Worm (Caenorhabditis elegans): ENCODE data around the gene sqst-1.

sqst-1 gene

DNA sequence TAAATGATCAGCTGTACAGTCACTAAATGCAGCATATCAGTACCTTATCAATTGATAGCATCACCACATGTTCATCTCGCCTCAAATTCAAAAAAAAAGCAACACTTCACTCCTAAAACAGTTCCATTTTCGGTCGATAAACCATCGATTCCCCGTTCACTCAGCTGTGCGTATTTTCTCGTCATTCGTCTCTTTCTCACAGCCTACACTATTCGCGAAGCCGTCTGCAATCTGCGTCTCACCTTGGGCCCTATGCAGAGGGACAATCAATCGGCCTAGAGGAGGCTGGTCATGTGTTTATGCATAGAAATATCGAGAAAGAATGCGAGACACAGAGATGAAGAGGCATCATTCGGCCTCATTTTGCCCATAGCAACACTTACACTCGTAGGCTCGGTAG, 1.7 kb upstream of the sqst-1 start:
- TF ChIP-seq him-1 (tag; optimal IDR thresholded peaks at IDR 0.05) (peak; percentile 8), dao-5 (tag; optimal IDR thresholded peaks at IDR 0.05) (peak; percentile 66), W03F9.2 (tag; optimal IDR thresholded peaks at IDR 0.05) (peak; percentile 2)

DNA sequence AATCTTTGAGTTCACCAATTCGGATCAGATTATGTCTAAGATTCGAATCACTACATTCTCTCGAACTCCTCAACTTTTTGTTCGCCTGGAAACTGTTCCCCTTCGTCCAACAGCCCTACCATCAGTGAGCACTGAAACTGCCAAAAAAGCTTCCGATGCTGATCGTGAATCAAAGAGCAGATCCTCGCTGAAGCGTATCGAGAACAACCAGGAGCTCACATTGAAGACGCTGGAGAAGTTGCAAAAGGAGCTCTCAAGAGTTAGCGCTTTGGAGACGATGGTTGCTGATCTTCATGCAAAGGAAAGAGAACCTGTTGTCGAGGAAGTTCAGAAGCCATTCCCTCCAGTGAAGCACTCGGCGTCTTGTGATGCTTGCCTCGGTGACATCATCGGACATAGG, 694 bp downstream of the sqst-1 start:
- TF ChIP-seq W03F9.2 (tag; optimal IDR thresholded peaks at IDR 0.05) (no peak), him-1 (tag; optimal IDR thresholded peaks at IDR 0.05) (no peak), dao-5 (tag; optimal IDR thresholded peaks at IDR 0.05) (no peak)

DNA sequence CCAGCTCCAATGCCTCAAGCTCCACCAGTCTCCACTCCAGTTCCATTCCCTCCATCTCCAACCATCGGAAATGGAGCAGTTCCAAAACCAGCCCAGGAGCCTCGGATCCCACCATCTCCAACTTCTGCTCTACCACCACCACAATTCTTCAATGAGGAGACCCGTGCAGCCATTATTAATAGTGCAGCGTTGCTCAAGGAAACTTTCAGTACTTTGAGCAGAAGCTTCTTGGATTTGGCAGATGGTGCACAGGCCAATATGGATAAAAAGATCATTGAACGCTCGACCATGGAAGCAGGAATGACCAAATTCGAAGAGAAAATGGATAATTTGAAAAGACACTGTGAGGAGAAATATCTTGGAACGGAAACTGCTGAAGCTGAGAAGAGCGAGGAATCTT, 1.3 kb downstream of the sqst-1 start:
- no peak for TF ChIP-seq dao-5 (tag; optimal IDR thresholded peaks at IDR 0.05)
- no peak for TF ChIP-seq W03F9.2 (tag; optimal IDR thresholded peaks at IDR 0.05)
- TF ChIP-seq him-1 (tag; optimal IDR thresholded peaks at IDR 0.05), result no peak

DNA sequence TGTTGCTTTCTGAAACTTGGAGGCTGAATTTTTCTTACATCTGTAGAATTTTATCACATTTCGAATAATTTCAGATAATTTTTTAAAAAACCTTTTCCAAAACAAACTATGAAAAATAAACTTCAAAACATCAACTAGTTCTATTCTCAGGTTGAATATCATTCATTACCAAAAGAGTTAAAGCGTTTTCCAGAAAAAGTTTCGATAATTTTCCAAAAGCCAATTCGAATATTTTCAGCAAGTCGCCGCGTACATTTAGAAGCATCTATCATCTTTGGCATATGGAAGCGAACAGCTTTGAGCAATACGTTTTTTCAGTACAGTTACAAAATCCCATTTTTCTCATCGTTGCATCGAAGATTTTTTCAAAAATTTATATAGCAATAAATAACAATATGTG, 2.8 kb downstream of the sqst-1 start:
- TF ChIP-seq him-1 (tag; optimal IDR thresholded peaks at IDR 0.05) (no peak), W03F9.2 (tag; optimal IDR thresholded peaks at IDR 0.05) (peak; percentile 39)

DNA sequence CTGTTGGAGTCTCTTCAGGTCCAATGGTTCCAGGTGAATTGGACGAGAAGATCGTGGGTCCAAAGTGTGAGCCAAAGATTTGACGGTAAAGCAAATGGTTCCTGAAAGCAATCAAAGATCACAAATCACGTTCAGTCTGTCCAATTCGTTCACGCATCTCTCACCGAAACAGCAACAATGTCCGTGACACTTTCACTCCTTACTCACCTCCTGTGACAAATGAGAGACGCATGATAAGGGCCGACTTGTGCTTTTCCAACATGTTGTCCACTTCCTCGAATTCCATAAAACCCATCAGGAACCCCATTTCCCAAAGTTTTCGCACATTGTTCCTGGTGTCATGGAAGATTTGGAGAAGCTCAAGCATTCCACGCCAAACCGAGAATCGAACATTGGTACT, 6.3 kb downstream of the sqst-1 start:
- TF ChIP-seq dao-5 (tag; optimal IDR thresholded peaks at IDR 0.05) (no peak), W03F9.2 (tag; optimal IDR thresholded peaks at IDR 0.05) (no peak)

DNA sequence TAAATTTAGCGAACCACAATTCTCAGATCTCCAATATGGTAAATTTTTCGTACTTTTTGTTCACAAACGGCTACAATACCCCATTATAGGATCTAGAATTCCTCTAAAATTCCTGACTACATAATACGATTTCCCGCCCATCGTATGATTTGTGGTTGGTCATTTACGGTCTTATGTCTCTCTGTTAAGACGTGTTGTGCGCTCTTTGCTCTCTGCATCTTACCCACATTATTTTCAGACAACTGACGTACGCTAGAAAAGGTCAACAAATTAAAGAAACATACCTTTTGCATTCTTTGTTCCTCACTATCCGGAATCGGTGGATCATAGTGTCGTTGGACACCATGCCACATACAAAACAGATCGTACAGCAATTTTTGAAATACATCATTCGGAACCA, 9.0 kb downstream of the sqst-1 start:
- TF ChIP-seq him-1 (tag; optimal IDR thresholded peaks at IDR 0.05) (no peak), dao-5 (tag; optimal IDR thresholded peaks at IDR 0.05) (no peak), W03F9.2 (tag; optimal IDR thresholded peaks at IDR 0.05) (no peak)

DNA sequence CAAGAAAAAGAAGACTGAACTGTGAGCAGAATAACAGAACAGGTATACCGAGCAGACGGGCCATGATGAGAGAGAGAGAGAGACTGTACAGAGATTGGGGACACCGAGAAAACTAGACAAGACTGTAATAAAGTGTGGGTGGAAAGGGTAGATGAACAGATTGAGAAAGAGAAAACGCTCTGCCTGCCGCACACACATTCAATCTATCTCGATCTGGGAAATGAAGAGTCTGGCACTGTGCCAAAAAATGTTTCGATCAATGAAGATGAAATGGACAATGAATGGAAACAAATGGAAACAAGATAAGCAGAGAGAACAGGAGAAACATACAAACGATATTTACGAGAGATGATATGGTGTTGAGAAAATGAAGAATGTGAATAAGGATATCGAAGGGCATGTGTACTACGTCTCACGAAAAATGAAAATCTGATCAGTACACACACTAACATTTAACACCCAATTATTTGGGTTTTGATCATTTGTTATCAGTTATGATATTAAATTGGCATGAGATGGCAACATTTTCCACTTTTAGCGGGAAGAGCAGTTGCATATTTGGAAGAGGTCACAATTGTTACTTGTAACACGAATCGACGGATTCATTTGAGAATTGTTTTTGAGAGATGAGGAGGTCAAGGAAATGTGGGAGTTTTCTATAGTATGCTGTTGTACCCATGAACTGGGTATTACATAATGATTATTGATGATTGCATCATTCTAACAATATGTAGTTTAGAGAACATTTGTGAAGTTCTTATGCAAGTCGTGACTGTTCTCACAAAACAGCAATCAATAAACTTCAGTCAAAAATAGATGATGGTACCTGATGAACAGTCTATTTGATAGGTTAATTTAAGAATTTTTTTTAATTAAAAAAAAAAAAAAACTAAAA, 11.0 kb downstream of the sqst-1 start:
- TF ChIP-seq him-1 (tag; optimal IDR thresholded peaks at IDR 0.05), result no peak
- TF ChIP-seq dao-5 (tag; optimal IDR thresholded peaks at IDR 0.05), result no peak
- TF ChIP-seq W03F9.2 (tag; optimal IDR thresholded peaks at IDR 0.05), result no peak

DNA sequence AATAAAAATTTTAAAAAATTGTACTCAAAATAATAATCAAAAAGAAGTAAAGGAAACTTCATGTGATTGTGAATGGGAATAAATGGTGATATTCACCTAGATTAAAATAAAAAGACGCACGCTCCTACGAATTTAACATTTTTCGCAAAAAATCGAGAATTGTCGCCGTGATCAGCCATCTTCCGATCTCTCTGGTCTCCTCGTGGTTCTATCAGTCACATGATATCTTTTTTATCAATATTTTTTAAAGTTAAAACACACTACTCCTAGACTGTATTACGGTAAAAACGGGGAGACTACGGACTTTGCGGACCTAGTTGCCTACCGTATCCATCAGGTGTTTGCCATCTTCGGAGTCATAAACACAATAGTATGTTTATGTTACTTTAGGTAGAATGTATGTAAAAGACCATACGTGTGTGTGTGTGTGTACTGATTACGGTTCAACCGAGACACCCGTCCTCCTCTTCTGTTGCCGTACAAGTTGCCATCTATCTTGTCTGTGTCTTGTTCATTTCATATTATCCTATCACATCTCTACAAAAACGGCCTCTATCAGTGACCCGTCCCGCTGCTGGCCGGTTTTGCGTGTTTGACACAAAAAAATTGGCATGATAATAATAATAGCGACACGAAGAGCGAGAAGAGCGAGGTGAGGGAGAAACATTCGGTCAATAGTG, 12.6 kb downstream of the sqst-1 start, which contains the start of gene T12G3.2:
Gene T12G3.2 (minus strand): TSS at position 444 of the 680 bp plus-strand sequence.
- TF ChIP-seq dao-5 (tag; optimal IDR thresholded peaks at IDR 0.05), result no peak
- TF ChIP-seq him-1 (tag; optimal IDR thresholded peaks at IDR 0.05), result no peak
- no peak for TF ChIP-seq W03F9.2 (tag; optimal IDR thresholded peaks at IDR 0.05)

DNA sequence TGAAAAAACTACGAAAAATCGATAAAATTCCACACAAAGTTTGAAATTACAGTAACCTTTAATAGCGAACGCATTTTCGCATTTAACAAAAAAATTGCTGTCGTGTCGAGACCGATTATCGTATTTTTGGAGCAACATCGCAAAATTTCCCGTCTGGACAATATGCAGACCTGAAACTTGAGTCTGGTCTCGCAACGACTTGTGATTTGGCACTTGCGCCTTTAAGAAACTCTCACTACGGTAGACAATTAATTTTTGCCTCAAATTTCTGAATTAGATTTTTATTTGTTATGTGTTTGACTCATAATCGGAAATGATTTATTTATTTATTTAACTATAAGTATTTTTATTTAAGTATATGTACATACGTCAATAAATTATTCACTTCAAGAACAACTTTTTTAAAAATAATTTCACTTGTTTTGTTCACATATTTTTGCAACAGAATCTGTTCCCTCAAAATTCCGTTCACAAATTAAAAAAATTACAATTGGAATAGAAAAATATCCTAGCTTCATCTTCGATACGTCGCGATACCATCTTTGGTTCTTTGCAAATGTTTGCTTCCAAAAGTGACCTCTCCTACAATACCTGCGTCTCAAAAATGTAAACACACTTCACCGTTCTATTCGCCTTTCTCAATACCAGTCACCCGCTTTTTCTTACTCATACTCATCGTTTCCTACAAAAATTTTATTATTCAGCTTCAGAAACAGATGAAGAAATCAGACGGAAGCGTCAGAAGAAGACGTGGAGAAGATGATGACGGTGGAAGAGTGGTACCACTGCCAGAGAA, 13.7 kb downstream of the sqst-1 start, which contains the start of gene T12G3.4:
Gene T12G3.4 (plus strand): TSS at position 705 of the 796 bp plus-strand sequence.
- TF ChIP-seq W03F9.2 (tag; optimal IDR thresholded peaks at IDR 0.05), result no peak
- no peak for TF ChIP-seq him-1 (tag; optimal IDR thresholded peaks at IDR 0.05)
- TF ChIP-seq dao-5 (tag; optimal IDR thresholded peaks at IDR 0.05), result no peak

DNA sequence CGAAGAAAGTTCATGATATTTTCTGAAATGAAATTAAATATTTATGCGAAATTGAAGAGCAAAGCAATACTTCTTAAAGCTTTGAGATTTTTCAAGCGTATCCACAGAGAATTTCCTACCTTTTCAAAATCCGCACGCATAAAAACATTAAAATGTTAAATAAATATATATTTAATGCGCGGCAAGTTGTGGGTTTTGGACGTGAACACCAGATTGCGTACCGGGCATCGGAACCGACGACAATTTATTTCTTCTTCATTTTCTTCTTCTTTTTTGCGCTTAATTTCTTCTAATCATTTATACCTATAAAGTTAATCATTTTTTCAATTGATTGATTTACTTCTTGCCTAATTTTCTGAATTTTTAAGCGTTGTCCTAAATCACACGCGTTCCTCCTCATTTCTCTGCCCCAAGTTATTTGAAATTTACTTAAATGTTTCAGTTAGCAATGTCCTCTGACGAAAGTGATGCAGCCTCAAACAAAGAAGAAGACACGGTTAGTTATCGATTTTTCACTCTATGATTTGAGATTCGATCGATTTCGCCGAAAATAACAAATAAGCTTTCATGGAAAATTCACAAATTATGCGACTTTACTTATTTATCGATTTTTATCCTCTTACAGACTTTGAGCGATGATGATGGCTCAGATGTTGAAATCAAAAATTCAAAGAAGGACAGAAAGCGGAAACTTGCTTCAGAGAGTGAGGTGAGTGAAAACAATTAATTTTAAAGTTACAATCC, 17.1 kb downstream of the sqst-1 start, which contains the start of the genes bre-5 and spt-5:
Gene bre-5 (minus strand): TSS at position 167 of the 744 bp plus-strand sequence.
Gene spt-5 (plus strand): TSS at position 443 of the 744 bp plus-strand sequence.
- TF ChIP-seq him-1 (tag; optimal IDR thresholded peaks at IDR 0.05), result no peak
- peak; percentile 45 for TF ChIP-seq W03F9.2 (tag; optimal IDR thresholded peaks at IDR 0.05)

DNA sequence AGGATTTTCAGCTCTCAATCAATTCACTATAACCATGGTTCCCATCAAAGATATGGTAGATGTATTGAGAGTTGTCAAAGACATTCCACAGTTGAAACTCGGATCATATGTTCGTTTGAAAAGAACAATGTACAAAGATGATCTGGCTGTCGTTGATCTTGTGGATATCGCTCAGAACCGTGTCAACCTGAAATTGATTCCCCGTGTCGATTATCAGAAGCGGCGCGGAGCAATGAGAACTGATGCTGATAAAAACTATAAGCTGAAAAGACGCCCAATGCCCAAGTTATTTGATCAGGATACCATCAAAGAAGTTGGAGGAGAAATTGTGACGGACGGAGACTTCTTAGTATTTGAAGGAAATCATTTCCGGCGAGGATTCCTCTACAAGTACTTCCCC, 18.4 kb downstream of the sqst-1 start:
- TF ChIP-seq him-1 (tag; optimal IDR thresholded peaks at IDR 0.05) (no peak), W03F9.2 (tag; optimal IDR thresholded peaks at IDR 0.05) (no peak), dao-5 (tag; optimal IDR thresholded peaks at IDR 0.05) (no peak)

DNA sequence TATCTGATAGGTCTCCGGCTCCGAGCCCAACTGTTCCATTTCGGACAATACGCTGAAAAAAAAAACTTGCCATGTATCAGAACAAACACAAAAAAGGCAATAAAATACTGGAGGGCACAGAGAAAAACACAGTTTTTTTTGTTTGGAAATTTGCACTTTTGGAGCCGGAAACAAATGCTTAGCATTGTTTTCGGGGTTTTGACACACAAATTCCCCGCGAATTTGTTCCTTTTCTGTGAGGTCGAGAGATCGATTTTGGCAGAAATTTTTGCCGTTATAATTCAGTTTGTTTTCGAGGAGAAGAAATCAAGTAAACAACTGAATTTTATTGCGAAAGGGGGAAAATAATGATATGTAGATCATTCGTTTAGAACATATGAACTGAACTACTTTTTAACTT, 22.5 kb downstream of the sqst-1 start, which contains the start of gene K08E4.2:
Gene K08E4.2 (minus strand): TSS at position 54 of the 400 bp plus-strand sequence.
- TF ChIP-seq dao-5 (tag; optimal IDR thresholded peaks at IDR 0.05), result no peak
- TF ChIP-seq him-1 (tag; optimal IDR thresholded peaks at IDR 0.05), result no peak
- no peak for TF ChIP-seq W03F9.2 (tag; optimal IDR thresholded peaks at IDR 0.05)

DNA sequence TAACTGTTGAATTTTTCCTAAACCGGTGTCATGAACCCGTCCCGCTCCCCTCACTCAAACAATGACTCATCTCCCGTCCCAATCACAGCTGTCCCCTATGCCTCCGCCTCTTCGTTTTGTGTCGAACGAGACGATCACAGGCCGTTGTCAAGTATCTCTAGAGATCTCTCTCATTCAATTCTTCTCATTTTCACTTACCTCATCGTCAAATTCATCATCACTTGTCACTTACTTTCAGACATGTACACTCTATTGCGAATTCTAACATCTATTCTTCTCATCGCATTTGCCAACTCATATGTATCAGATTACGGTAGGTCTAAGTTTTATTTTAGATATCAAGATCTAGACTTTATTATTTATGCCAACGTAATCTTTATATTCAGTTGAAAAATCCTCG, 23.4 kb downstream of the sqst-1 start, which contains the start of gene K08E4.3:
Gene K08E4.3 (plus strand): TSS at position 235 of the 400 bp plus-strand sequence.
- TF ChIP-seq W03F9.2 (tag; optimal IDR thresholded peaks at IDR 0.05) (no peak), dao-5 (tag; optimal IDR thresholded peaks at IDR 0.05) (no peak), him-1 (tag; optimal IDR thresholded peaks at IDR 0.05) (no peak)
